Worm (Caenorhabditis elegans): ENCODE data around the gene abu-10.

Gene abu-10

ce11 chrX:3788483-3788882 is 9.5 kb upstream of the abu-10 start (continued):
- TF ChIP-seq gmeb-1 (tag; optimal IDR thresholded peaks at IDR 0.05) (peak; percentile 5), ama-1 (optimal IDR thresholded peaks at IDR 0.05) (peak; percentile 92), elt-3 (tag; optimal IDR thresholded peaks at IDR 0.05) (no peak), nhr-25 (tag; optimal IDR thresholded peaks at IDR 0.05) (peak; percentile 93), ztf-1 (GFP tag; conservative IDR thresholded peaks at IDR 0.05) (no peak), F13H6.1 (tag; optimal IDR thresholded peaks at IDR 0.05) (peak; percentile 68), elt-1 (tag; optimal IDR thresholded peaks at IDR 0.05) (no peak)

DNA sequence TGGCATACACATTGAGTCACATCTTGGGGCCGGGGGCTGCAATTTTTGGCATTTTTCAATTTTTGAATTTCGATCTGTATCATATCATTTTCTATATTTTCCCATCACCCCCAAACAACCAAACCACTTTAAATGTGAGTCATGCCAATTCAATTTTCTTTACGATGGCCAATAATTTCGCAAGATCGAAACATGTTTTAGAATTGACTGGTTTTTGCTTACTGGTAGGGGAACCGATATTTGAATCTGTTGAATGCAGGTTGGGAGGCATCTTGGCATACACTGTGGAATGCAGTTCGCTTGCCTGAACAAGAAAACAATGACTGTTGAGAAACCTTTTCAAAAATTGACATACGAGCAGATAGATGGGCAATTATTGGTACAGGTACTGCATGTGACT is 6.9 kb upstream of the abu-10 start:
- no peak for TF ChIP-seq dmd-4 (tag; optimal IDR thresholded peaks at IDR 0.05)
- TF ChIP-seq nhr-10 (tag; optimal IDR thresholded peaks at IDR 0.05) = no peak
- TF ChIP-seq nhr-11 (tag; optimal IDR thresholded peaks at IDR 0.05) = no peak
- no peak for TF ChIP-seq ama-1 (optimal IDR thresholded peaks at IDR 0.05)
- TF ChIP-seq fos-1 (tag; optimal IDR thresholded peaks at IDR 0.05) = no peak
- TF ChIP-seq elt-1 (tag; optimal IDR thresholded peaks at IDR 0.05) = no peak
- TF ChIP-seq sem-4 (tag; optimal IDR thresholded peaks at IDR 0.05) = no peak
- TF ChIP-seq lin-11 (tag; optimal IDR thresholded peaks at IDR 0.05) = no peak
- TF ChIP-seq nhr-12 (tag; optimal IDR thresholded peaks at IDR 0.05) = no peak
- no peak for TF ChIP-seq unc-62 (GFP tag; optimal IDR thresholded peaks at IDR 0.05)
- TF ChIP-seq gmeb-1 (tag; optimal IDR thresholded peaks at IDR 0.05) = no peak
- no peak for TF ChIP-seq zag-1 (tag; optimal IDR thresholded peaks at IDR 0.05)
- TF ChIP-seq ZK546.5 (tag; optimal IDR thresholded peaks at IDR 0.05) = no peak
- no peak for TF ChIP-seq sma-9 (GFP tag; optimal IDR thresholded peaks at IDR 0.05)
- no peak for TF ChIP-seq sma-9 (tag; optimal IDR thresholded peaks at IDR 0.05)
- no peak for TF ChIP-seq nhr-21 (tag; optimal IDR thresholded peaks at IDR 0.05)
- TF ChIP-seq ztf-11 (tag; optimal IDR thresholded peaks at IDR 0.05) = no peak
- TF ChIP-seq ceh-82 (tag; optimal IDR thresholded peaks at IDR 0.05) = no peak
- TF ChIP-seq aly-2 (tag; optimal IDR thresholded peaks at IDR 0.05) = no peak
- TF ChIP-seq nhr-237 (tag; optimal IDR thresholded peaks at IDR 0.05) = no peak
- TF ChIP-seq nhr-23 (tag; optimal IDR thresholded peaks at IDR 0.05) = no peak

DNA sequence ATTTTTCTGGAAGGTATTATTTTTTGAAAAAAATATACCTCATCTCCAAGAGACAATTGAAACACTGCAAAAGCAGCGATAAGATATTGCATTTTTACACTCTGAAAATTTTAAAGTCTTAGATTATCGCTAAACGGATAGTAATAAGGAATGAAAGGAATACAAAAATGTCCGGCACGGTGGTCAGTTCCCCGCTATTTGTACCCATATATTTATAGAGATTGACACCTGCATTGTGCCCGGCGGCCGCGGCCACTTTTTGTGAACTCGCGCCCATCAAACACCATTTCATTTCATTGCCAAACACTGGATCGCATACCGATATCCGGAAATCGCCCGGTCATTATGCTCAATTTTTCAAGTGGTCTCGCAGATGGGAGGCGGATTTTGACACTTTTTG is 5.3 kb upstream of the abu-10 start, which contains the start of gene idpp-5:
TSS of gene idpp-5 (minus strand) at position 101 of the 400 bp plus-strand sequence.
- TF ChIP-seq mdl-1 (tag; optimal IDR thresholded peaks at IDR 0.05) = no peak
- TF ChIP-seq nhr-11 (tag; optimal IDR thresholded peaks at IDR 0.05) = no peak
- no peak for TF ChIP-seq nhr-21 (tag; optimal IDR thresholded peaks at IDR 0.05)
- no peak for TF ChIP-seq sma-9 (GFP tag; optimal IDR thresholded peaks at IDR 0.05)
- TF ChIP-seq sma-9 (tag; optimal IDR thresholded peaks at IDR 0.05) = no peak

DNA sequence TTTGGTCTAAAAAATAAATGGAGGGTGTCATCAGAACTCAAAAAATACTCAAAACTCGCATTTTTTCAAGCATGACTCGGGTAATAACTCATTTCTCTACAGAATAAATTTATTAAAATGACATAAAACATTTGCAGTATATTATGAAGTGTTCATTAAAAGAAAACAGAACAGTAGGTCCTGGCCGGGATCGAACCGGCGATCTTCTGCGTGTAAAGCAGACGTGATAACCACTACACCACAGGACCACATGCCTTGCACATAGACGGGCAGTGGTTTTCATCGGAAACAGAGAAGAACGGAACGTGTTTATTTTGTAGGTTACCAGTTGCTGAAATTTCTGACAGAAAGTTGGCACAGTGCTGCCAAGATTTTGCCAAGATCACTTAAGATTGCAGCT is 4.6 kb upstream of the abu-10 start:
- peak; percentile 14 for TF ChIP-seq fos-1 (tag; optimal IDR thresholded peaks at IDR 0.05)
- no peak for TF ChIP-seq nhr-6 (tag; optimal IDR thresholded peaks at IDR 0.05)
- peak; percentile 37 for TF ChIP-seq sma-3 (GFP tag; optimal IDR thresholded peaks at IDR 0.05)

DNA sequence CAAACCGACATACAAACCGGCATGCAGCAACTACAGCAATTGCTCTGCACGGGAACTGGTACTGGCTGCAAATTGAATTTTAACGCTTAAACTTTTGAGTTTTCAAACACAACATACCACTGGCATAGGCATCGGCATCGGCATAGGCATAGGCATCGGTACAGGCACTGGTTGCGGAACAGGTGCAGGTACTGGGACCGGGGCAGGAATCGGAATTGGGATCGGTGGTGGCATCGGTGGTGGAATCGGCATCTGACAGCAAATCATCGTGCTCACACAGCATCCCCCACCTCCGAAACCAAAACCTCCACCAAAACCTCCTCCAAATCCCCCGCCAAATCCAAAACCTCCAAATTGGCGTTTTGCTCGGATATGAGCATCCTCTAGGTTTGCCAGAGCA is 3.8 kb upstream of the abu-10 start:
- TF ChIP-seq mdl-1 (tag; optimal IDR thresholded peaks at IDR 0.05) = no peak
- TF ChIP-seq nhr-77 (tag; optimal IDR thresholded peaks at IDR 0.05) = no peak
- no peak for TF ChIP-seq alr-1 (tag; optimal IDR thresholded peaks at IDR 0.05)
- no peak for TF ChIP-seq ztf-4 (tag; optimal IDR thresholded peaks at IDR 0.05)
- no peak for TF ChIP-seq crh-2 (tag; optimal IDR thresholded peaks at IDR 0.05)
- no peak for TF ChIP-seq nhr-237 (tag; optimal IDR thresholded peaks at IDR 0.05)
- TF ChIP-seq fos-1 (tag; optimal IDR thresholded peaks at IDR 0.05) = no peak
- TF ChIP-seq blmp-1 (tag; optimal IDR thresholded peaks at IDR 0.05; ENCODE audit: insufficient read depth) = no peak
- no peak for TF ChIP-seq nhr-10 (tag; optimal IDR thresholded peaks at IDR 0.05)

ce11 chrX:3795642-3796041 is 2.3 kb upstream of the abu-10 start, which contains the start of gene F35A5.5:
Gene F35A5.5 (minus strand): TSS chrX:3795742.
- TF ChIP-seq ztf-11 (tag; optimal IDR thresholded peaks at IDR 0.05) (no peak), sma-9 (GFP tag; optimal IDR thresholded peaks at IDR 0.05) (no peak), sma-9 (tag; optimal IDR thresholded peaks at IDR 0.05) (no peak), unc-55 (GFP tag; optimal IDR thresholded peaks at IDR 0.05) (no peak), ZK546.5 (tag; optimal IDR thresholded peaks at IDR 0.05) (no peak), unc-39 (tag; optimal IDR thresholded peaks at IDR 0.05) (no peak), ztf-4 (tag; optimal IDR thresholded peaks at IDR 0.05) (no peak), egl-27 (tag; optimal IDR thresholded peaks at IDR 0.05) (no peak), lin-13 (GFP tag; optimal IDR thresholded peaks at IDR 0.05) (no peak), alr-1 (tag; optimal IDR thresholded peaks at IDR 0.05) (no peak), nhr-25 (tag; optimal IDR thresholded peaks at IDR 0.05) (no peak), R02D3.7 (tag; optimal IDR thresholded peaks at IDR 0.05) (no peak), aly-2 (tag; optimal IDR thresholded peaks at IDR 0.05) (no peak), F13H6.1 (tag; optimal IDR thresholded peaks at IDR 0.05) (no peak), blmp-1 (tag; optimal IDR thresholded peaks at IDR 0.05; ENCODE audit: insufficient read depth) (no peak), dmd-4 (tag; optimal IDR thresholded peaks at IDR 0.05) (no peak), nhr-21 (tag; optimal IDR thresholded peaks at IDR 0.05) (no peak), lsy-2 (tag; optimal IDR thresholded peaks at IDR 0.05) (no peak)
